Worm (Caenorhabditis elegans) whole organism, L3 larva: ENCODE measurements around the gene srh-55.

Experiments
- R02D3.7 ChIP-seq: fragments of 150-350 bp; optimal IDR thresholded peaks from 2 replicates; lab custom pipeline; 2014; ENCODE audit warnings: missing biosample characterization, missing genetic modification characterization
- aly-2 ChIP-seq: fragments of 150-350 bp; optimal IDR thresholded peaks from 2 replicates; lab custom pipeline; 2014; ENCODE audit warnings: missing biosample characterization, missing genetic modification characterization
- ceh-16 ChIP-seq: sonication (generic microtip); optimal IDR thresholded peaks from 2 replicates; lab custom pipeline; 2017; ENCODE audit warnings: missing biosample characterization, missing genetic modification characterization
- ceh-82 ChIP-seq: fragments of 150-350 bp; optimal IDR thresholded peaks from 2 replicates; lab custom pipeline; 2014; ENCODE audit warnings: missing biosample characterization, missing genetic modification characterization
- ceh-9 ChIP-seq: sonication (generic microtip); optimal IDR thresholded peaks from 2 replicates; lab custom pipeline; 2018; ENCODE audit warnings: missing biosample characterization, missing genetic modification characterization
- daf-12 ChIP-seq: fragments of 150-350 bp; optimal IDR thresholded peaks from 2 replicates; lab custom pipeline; 2014; ENCODE audit warnings: missing biosample characterization, missing genetic modification reagents, missing genetic modification characterization
- egl-27 ChIP-seq: sonication (generic microtip); optimal IDR thresholded peaks from 4 replicates; lab custom pipeline; 2017; ENCODE audit warnings: missing biosample characterization, missing genetic modification reagents, missing genetic modification characterization
- egl-5 ChIP-seq: fragments of 150-350 bp; optimal IDR thresholded peaks from 2 replicates; lab custom pipeline; 2017; ENCODE audit warnings: missing biosample characterization, missing genetic modification reagents, missing genetic modification characterization, inconsistent platforms
- elt-1 ChIP-seq: fragments of 150-350 bp; optimal IDR thresholded peaks from 2 replicates; lab custom pipeline; 2014; ENCODE audit warnings: missing biosample characterization, missing genetic modification characterization
- elt-2 ChIP-seq: sonication (generic microtip); optimal IDR thresholded peaks from 2 replicates; lab custom pipeline; 2016; ENCODE audit warnings: missing genetic modification reagents, mild to moderate bottlenecking, missing genetic modification characterization, missing compliant biosample characterization
- elt-3 ChIP-seq, 3 experiments: fragments of 150-350 bp in 1 of 3; sonication (generic microtip) in 2 of 3; optimal IDR thresholded peaks; 2 replicates in 2 of 3; 4 replicates in 1 of 3; lab custom pipeline; 2014 to 2017; ENCODE audit warnings: missing biosample characterization in 3 of 3, missing genetic modification characterization in 3 of 3
- eor-1 ChIP-seq, 2 experiments: fragments of 150-350 bp; optimal IDR thresholded peaks; 2 replicates each; lab custom pipeline; 2014 to 2018; ENCODE audit warnings: missing biosample characterization in 2 of 2, missing genetic modification characterization in 2 of 2
- fos-1 ChIP-seq: fragments of 150-350 bp; optimal IDR thresholded peaks from 2 replicates; lab custom pipeline; 2014; ENCODE audit warnings: missing biosample characterization, missing genetic modification characterization
- hmg-11 ChIP-seq: sonication (generic microtip); optimal IDR thresholded peaks from 2 replicates; lab custom pipeline; 2016; ENCODE audit warnings: missing genetic modification characterization, missing compliant biosample characterization
- jun-1 ChIP-seq: fragments of 150-350 bp; optimal IDR thresholded peaks from 2 replicates; lab custom pipeline; 2014; ENCODE audit warnings: missing biosample characterization, missing genetic modification reagents, missing genetic modification characterization
- lin-15B ChIP-seq: fragments of 150-350 bp; optimal IDR thresholded peaks from 2 replicates; lab custom pipeline; 2014; ENCODE audit warnings: missing biosample characterization, missing genetic modification characterization
- lin-39 ChIP-seq: fragments of 150-350 bp; optimal IDR thresholded peaks from 2 replicates; lab custom pipeline; 2018; ENCODE audit warnings: missing biosample characterization, missing genetic modification reagents, missing genetic modification characterization
- lsy-12 ChIP-seq: sonication (generic microtip); optimal IDR thresholded peaks from 2 replicates; lab custom pipeline; 2016; ENCODE audit warnings: mild to moderate bottlenecking, missing genetic modification characterization, missing compliant biosample characterization
- mml-1 ChIP-seq: fragments of 150-350 bp; sonication (generic microtip); optimal IDR thresholded peaks from 3 replicates; lab custom pipeline; 2014; ENCODE audit warnings: missing biosample characterization, missing genetic modification characterization
- nfya-1 ChIP-seq: sonication (generic microtip); optimal IDR thresholded peaks from 2 replicates; lab custom pipeline; 2017; ENCODE audit warnings: missing genetic modification characterization, mild to moderate bottlenecking, missing compliant biosample characterization, antibody characterized with exemption, moderate library complexity; ENCODE audit not compliant: insufficient read depth
- nhr-11 ChIP-seq: fragments of 150-350 bp; optimal IDR thresholded peaks from 2 replicates; lab custom pipeline; 2014; ENCODE audit warnings: missing biosample characterization, missing genetic modification characterization
- nhr-23 ChIP-seq: fragments of 150-350 bp; optimal IDR thresholded peaks from 2 replicates; lab custom pipeline; 2014; ENCODE audit warnings: missing biosample characterization, missing genetic modification reagents, missing genetic modification characterization
- nhr-237 ChIP-seq: fragments of 150-350 bp; optimal IDR thresholded peaks from 2 replicates; lab custom pipeline; 2014; ENCODE audit warnings: missing biosample characterization, missing genetic modification characterization
- nhr-28 ChIP-seq: fragments of 150-350 bp; optimal IDR thresholded peaks from 2 replicates; lab custom pipeline; 2014; ENCODE audit warnings: missing biosample characterization, missing genetic modification characterization
- nhr-43 ChIP-seq: sonication (generic microtip); optimal IDR thresholded peaks from 2 replicates; lab custom pipeline; 2016; ENCODE audit warnings: mild to moderate bottlenecking, missing genetic modification characterization, missing compliant biosample characterization; ENCODE audit not compliant: poor library complexity, severe bottlenecking
- nhr-67 ChIP-seq: fragments of 150-350 bp; optimal IDR thresholded peaks from 2 replicates; lab custom pipeline; 2014; ENCODE audit warnings: missing biosample characterization, missing genetic modification characterization
- nhr-76 ChIP-seq: fragments of 150-350 bp; sonication (generic microtip); optimal IDR thresholded peaks from 5 replicates; lab custom pipeline; 2014; ENCODE audit warnings: missing biosample characterization, missing genetic modification characterization
- nhr-77 ChIP-seq: fragments of 150-350 bp; optimal IDR thresholded peaks from 2 replicates; lab custom pipeline; 2014; ENCODE audit warnings: missing biosample characterization, missing genetic modification characterization
- pha-4 ChIP-seq: fragments of 150-350 bp; optimal IDR thresholded peaks from 2 replicates; lab custom pipeline; 2014; ENCODE audit warnings: missing biosample characterization, missing genetic modification reagents, missing genetic modification characterization
- pqm-1 ChIP-seq: fragments of 150-350 bp; optimal IDR thresholded peaks from 2 replicates; lab custom pipeline; 2017; ENCODE audit warnings: missing biosample characterization, missing genetic modification characterization, inconsistent platforms
- sea-2 ChIP-seq: fragments of 150-350 bp; sonication (generic microtip); optimal IDR thresholded peaks from 4 replicates; lab custom pipeline; 2014; ENCODE audit warnings: missing biosample characterization, missing genetic modification reagents, missing genetic modification characterization
- skn-1 ChIP-seq: fragments of 150-350 bp; optimal IDR thresholded peaks from 2 replicates; lab custom pipeline; 2014; ENCODE audit warnings: missing biosample characterization, missing genetic modification characterization
- snpc-4 ChIP-seq: fragments of 150-350 bp; optimal IDR thresholded peaks from 2 replicates; lab custom pipeline; 2014; ENCODE audit warnings: missing biosample characterization, missing genetic modification characterization
- tbx-2 ChIP-seq: sonication (generic microtip); optimal IDR thresholded peaks from 2 replicates; lab custom pipeline; 2016; ENCODE audit warnings: mild to moderate bottlenecking, missing genetic modification characterization, missing compliant biosample characterization
- unc-62 ChIP-seq: fragments of 150-350 bp; sonication (generic microtip); optimal IDR thresholded peaks from 4 replicates; lab custom pipeline; 2014; ENCODE audit warnings: missing biosample characterization, missing genetic modification reagents, missing genetic modification characterization
- zag-1 ChIP-seq: fragments of 150-350 bp; optimal IDR thresholded peaks from 2 replicates; lab custom pipeline; 2014; ENCODE audit warnings: missing biosample characterization, missing genetic modification characterization
- ztf-11 ChIP-seq: fragments of 150-350 bp; optimal IDR thresholded peaks from 2 replicates; lab custom pipeline; 2014; ENCODE audit warnings: missing biosample characterization, missing genetic modification characterization
- ztf-4 ChIP-seq: fragments of 150-350 bp; optimal IDR thresholded peaks from 2 replicates; lab custom pipeline; 2014; ENCODE audit warnings: missing biosample characterization, missing genetic modification characterization

The srh-55 gene

DNA sequence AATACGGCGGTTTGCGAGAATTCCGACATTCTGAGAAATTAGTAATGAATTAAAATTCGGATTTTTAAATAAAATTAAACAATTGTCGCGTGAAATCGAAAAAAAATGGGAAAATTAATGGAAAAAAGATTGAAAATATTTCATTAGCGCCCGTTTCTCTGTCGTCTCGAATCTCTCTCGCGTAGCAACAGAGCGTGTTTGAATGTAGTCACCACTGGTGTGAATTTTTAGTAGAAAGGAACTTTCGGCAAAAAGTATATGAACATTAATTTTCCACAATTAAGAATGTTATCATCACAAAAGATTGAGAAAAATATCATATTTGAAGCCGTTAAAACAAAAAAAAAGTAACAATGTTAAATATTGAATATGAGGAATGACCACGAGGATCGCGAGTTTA, 16.6 kb upstream of the srh-55 start, which contains the start of gene aipl-1 (continued):
- TF ChIP-seq lin-39 (tag; lab: Kevin White, UChicago), result peak; percentile 53
- no peak for TF ChIP-seq aly-2 (tag; lab: Kevin White, UChicago)
- TF ChIP-seq ztf-11 (tag; lab: Kevin White, UChicago), result no peak
- TF ChIP-seq elt-2 (tag; lab: Kevin White, UChicago), result peak; percentile 43
- no peak for TF ChIP-seq eor-1 (tag; optimal IDR thresholded peaks at IDR 0.05; lab: Kevin White, UChicago)
- TF ChIP-seq unc-62 (GFP tag; lab: Kevin White, UChicago), result no peak
- no peak for TF ChIP-seq nhr-237 (tag; lab: Kevin White, UChicago)
- TF ChIP-seq hmg-11 (tag; lab: Kevin White, UChicago), result no peak
- peak; percentile 69 for TF ChIP-seq R02D3.7 (tag; lab: Kevin White, UChicago)
- TF ChIP-seq nhr-76 (tag; lab: Kevin White, UChicago), result no peak
- peak; percentile 34 for TF ChIP-seq ceh-82 (tag; lab: Kevin White, UChicago)
- no peak for TF ChIP-seq nhr-67
- peak in 1 of 3 experiments; percentile 66 for TF ChIP-seq elt-3 (tag; optimal IDR thresholded peaks at IDR 0.05; lab: Kevin White, UChicago)
- TF ChIP-seq jun-1 (tag; lab: Kevin White, UChicago), result peak; percentile 39
- no peak for TF ChIP-seq ceh-9
- TF ChIP-seq nhr-23 (tag; lab: Kevin White, UChicago), result peak; percentile 75
- peak; percentile 21 for TF ChIP-seq egl-5 (tag; lab: Kevin White, UChicago)
- TF ChIP-seq ceh-16 (tag; lab: Kevin White, UChicago), result no peak
- no peak for TF ChIP-seq sea-2 (GFP tag; lab: Kevin White, UChicago)
- TF ChIP-seq mml-1 (tag; lab: Kevin White, UChicago), result no peak
- TF ChIP-seq nhr-77 (tag; lab: Kevin White, UChicago), result no peak
- TF ChIP-seq lin-15B (tag; lab: Kevin White, UChicago), result peak; percentile 94
- no peak for TF ChIP-seq elt-1 (tag; lab: Kevin White, UChicago)
- TF ChIP-seq pqm-1 (tag; lab: Kevin White, UChicago), result peak; percentile 74

DNA sequence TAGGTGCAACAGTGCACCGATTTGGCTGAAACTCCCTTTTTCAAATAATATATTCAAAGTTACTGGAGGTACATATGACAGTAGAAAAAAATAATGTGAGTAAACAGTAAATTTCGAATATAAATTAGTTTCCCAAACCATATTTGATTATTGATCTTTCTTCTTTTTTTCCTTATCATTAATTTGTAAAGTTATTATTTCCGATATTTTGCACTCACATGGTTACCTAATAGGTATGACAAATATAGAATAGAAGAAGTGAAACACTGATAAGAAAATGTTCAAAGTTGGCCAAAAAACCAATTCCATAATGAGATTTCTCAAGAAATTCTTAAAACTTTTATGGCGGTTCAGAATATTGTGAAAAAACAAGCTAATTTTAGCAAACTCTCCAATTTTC, 13.6 kb upstream of the srh-55 start:
- TF ChIP-seq R02D3.7 (tag; lab: Kevin White, UChicago) (no peak), nhr-11 (tag; lab: Kevin White, UChicago) (no peak), lin-15B (tag; lab: Kevin White, UChicago) (no peak), nhr-23 (tag; lab: Kevin White, UChicago) (no peak), pha-4 (tag; lab: Kevin White, UChicago) (peak; percentile 60), egl-27 (tag; lab: Kevin White, UChicago) (no peak), zag-1 (tag; lab: Kevin White, UChicago) (no peak), daf-12 (tag; lab: Kevin White, UChicago) (no peak), nhr-67 (no peak), ztf-4 (no peak), nhr-76 (tag; lab: Kevin White, UChicago) (no peak), tbx-2 (tag; lab: Kevin White, UChicago) (no peak), pqm-1 (tag; lab: Kevin White, UChicago) (peak; percentile 53), nhr-43 (tag; lab: Kevin White, UChicago) (no peak), aly-2 (tag; lab: Kevin White, UChicago) (no peak), nhr-237 (tag; lab: Kevin White, UChicago) (no peak), elt-2 (tag; lab: Kevin White, UChicago) (peak; percentile 53), mml-1 (tag; lab: Kevin White, UChicago) (no peak), skn-1 (tag; lab: Kevin White, UChicago) (no peak), nfya-1 (no peak), unc-62 (GFP tag; lab: Kevin White, UChicago) (no peak), ceh-16 (tag; lab: Kevin White, UChicago) (no peak), eor-1 (tag; optimal IDR thresholded peaks at IDR 0.05; lab: Kevin White, UChicago) (no peak), lsy-12 (tag; lab: Kevin White, UChicago) (no peak), snpc-4 (tag; lab: Kevin White, UChicago) (no peak)
- TF ChIP-seq, all 47 proteins: peak for 3

DNA sequence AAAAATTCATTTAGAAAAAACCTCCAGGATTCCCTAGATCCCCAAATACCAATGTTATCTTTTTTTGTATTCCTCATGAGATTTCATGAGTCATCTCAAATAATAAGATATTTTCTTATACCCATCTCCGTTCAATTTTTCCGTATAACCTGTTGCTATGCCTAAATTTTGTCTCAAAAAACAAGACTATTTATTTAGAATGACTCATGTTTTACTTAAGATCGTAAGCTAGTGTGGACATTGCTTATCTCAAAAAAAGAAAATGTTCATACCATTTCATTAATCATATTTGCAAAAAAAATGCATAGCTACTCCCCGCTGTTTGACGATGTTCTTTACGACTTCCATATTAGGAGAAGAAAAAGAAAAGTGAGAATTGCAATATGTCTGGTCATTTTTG, 13.1 kb upstream of the srh-55 start, which contains the start of gene K08F9.3:
TSS of gene K08F9.3 (plus strand) at position 301 of the 400 bp plus-strand sequence.
- no peak for TF ChIP-seq elt-3 (tag; optimal IDR thresholded peaks at IDR 0.05; lab: Kevin White, UChicago)
- TF ChIP-seq lsy-12 (tag; lab: Kevin White, UChicago), result no peak
- no peak for TF ChIP-seq nhr-76 (tag; lab: Kevin White, UChicago)
- no peak for TF ChIP-seq nhr-77 (tag; lab: Kevin White, UChicago)
- TF ChIP-seq egl-27 (tag; lab: Kevin White, UChicago), result no peak
- no peak for TF ChIP-seq elt-2 (tag; lab: Kevin White, UChicago)
- no peak for TF ChIP-seq eor-1 (tag; optimal IDR thresholded peaks at IDR 0.05; lab: Kevin White, UChicago)
- TF ChIP-seq pha-4 (tag; lab: Kevin White, UChicago), result no peak
- no peak for TF ChIP-seq fos-1 (tag; lab: Kevin White, UChicago)
- no peak for TF ChIP-seq nhr-28
- no peak for TF ChIP-seq nhr-23 (tag; lab: Kevin White, UChicago)
- TF ChIP-seq unc-62 (GFP tag; lab: Kevin White, UChicago), result no peak
- no peak for TF ChIP-seq nhr-43 (tag; lab: Kevin White, UChicago)
- TF ChIP-seq, all 47 proteins: peak for 0
